Fruit fly (Drosophila melanogaster) whole organism, adult: ENCODE measurements around the gene CG12402.

Experiments
- CG5204 ChIP-seq: fragments of 200-800 bp; sonication (Bioruptor generic); optimal IDR thresholded peaks from 2 replicates; lab custom pipeline; 2016; ENCODE audit warnings: missing biosample characterization, missing genetic modification characterization
- kay ChIP-seq: fragments of 200-800 bp; sonication (Bioruptor generic); peaks from one replicate; lab custom pipeline; 2016; ENCODE audit warnings: missing biosample characterization, missing genetic modification characterization, borderline replicate concordance

DNA sequence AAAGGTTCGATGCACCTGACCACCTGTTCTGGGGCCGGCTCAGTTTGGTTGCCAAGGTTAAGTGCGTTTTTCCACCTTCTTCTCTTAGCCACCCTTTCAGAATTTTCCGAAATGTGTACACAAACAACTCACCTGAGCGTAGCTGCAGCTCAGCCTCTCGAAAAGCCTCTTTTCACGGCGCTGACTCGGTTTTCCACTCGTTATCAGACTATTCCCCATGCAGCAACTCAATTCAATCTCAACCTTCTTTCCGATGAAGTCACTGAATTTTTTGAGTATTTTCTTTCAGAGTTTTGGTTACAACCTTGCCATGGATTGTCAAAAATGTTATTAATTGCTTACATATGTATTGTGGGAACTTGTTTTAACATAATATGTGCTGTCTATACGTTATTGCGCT lies 524 bp downstream of the CG12402 start:
- TF ChIP-seq kay (GFP tag; lab: Kevin White, UChicago) (no peak), CG5204 (no peak)
